Fruit fly (Drosophila melanogaster) whole organism, embryonic: ENCODE results near the gene Dsor1.

ENCODE experiments used
- Aef1 ChIP-seq: fragments of 200-800 bp; sonication (Bioruptor generic); IDR thresholded peaks from 3 replicates; pipeline ENCODE4 v1.3.6; 2022; ENCODE audit warnings: missing biosample characterization, missing genetic modification characterization
- Awh ChIP-seq: fragments of 200-800 bp; sonication (Bioruptor generic); IDR thresholded peaks from 2 replicates; pipeline ENCODE4, ENCODE4 v1.3.6; 2022; ENCODE audit warnings: missing biosample characterization, missing genetic modification characterization
- Bgb ChIP-seq: fragments of 200-800 bp; sonication (Bioruptor generic); IDR thresholded peaks from 2 replicates; pipeline ENCODE4 v1.3.6; 2022; ENCODE audit warnings: missing biosample characterization, missing genetic modification characterization; ENCODE audit not compliant: partially characterized antibody
- CG1024 ChIP-seq: fragments of 200-800 bp; sonication (Bioruptor generic); IDR thresholded peaks from 2 replicates; pipeline ENCODE4 v1.3.6; 2022; ENCODE audit warnings: missing biosample characterization, missing genetic modification characterization
- CG10321 ChIP-seq: fragments of 200-800 bp; sonication (Bioruptor generic); IDR thresholded peaks from 2 replicates; pipeline ENCODE4 v1.3.6; 2022; ENCODE audit warnings: missing biosample characterization, missing genetic modification characterization
- CG10654 ChIP-seq: fragments of 200-800 bp; sonication (Bioruptor generic); optimal IDR thresholded peaks from 2 replicates; lab custom pipeline; 2016; ENCODE audit warnings: missing biosample characterization, missing genetic modification characterization
- CG12769 ChIP-seq: fragments of 200-800 bp; sonication (Bioruptor generic); optimal IDR thresholded peaks from 2 replicates; lab custom pipeline; 2019; ENCODE audit warnings: missing biosample characterization, mild to moderate bottlenecking, missing genetic modification characterization, moderate library complexity
- CG13775 ChIP-seq: fragments of 200-800 bp; sonication (Bioruptor generic); optimal IDR thresholded peaks from 3 replicates; lab custom pipeline; 2017; ENCODE audit warnings: missing biosample characterization, mild to moderate bottlenecking, missing genetic modification characterization
- CG15269 ChIP-seq: fragments of 200-800 bp; sonication (Bioruptor generic); optimal IDR thresholded peaks from 2 replicates; lab custom pipeline; 2018; ENCODE audit warnings: missing biosample characterization, mild to moderate bottlenecking, missing genetic modification characterization, moderate library complexity
- CG15601 ChIP-seq: fragments of 200-800 bp; sonication (Bioruptor generic); optimal IDR thresholded peaks from 3 replicates; lab custom pipeline; 2019; ENCODE audit warnings: missing biosample characterization, mild to moderate bottlenecking, missing genetic modification characterization, moderate library complexity
- CG2116 ChIP-seq: fragments of 200-800 bp; sonication (Bioruptor generic); optimal IDR thresholded peaks from 3 replicates; lab custom pipeline; 2018; ENCODE audit warnings: missing biosample characterization, mild to moderate bottlenecking, missing genetic modification characterization
- CG4424 ChIP-seq: fragments of 200-800 bp; sonication (Bioruptor generic); optimal IDR thresholded peaks from 3 replicates; lab custom pipeline; 2016; ENCODE audit warnings: missing biosample characterization, missing genetic modification characterization
- CG7963 ChIP-seq: fragments of 200-800 bp; sonication (Bioruptor generic); IDR thresholded peaks from 3 replicates; pipeline ENCODE4 v1.3.6; 2022; ENCODE audit warnings: missing biosample characterization, missing genetic modification characterization; ENCODE audit not compliant: partially characterized antibody
- CG8290 ChIP-seq, 3 experiments: fragments of 200-800 bp; sonication (Bioruptor generic); optimal IDR thresholded peaks; 2 replicates each; lab custom pipeline; 2016 to 2019; ENCODE audit warnings: missing biosample characterization in 3 of 3, missing genetic modification characterization in 3 of 3, mild to moderate bottlenecking in 2 of 3, moderate library complexity in 1 of 3
- CG9437 ChIP-seq: fragments of 200-800 bp; sonication (Bioruptor generic); optimal IDR thresholded peaks from 2 replicates; lab custom pipeline; 2018; ENCODE audit warnings: missing biosample characterization, mild to moderate bottlenecking, missing genetic modification characterization
- CG9817 ChIP-seq: fragments of 200-800 bp; sonication (Bioruptor generic); optimal IDR thresholded peaks from 2 replicates; lab custom pipeline; 2018; ENCODE audit warnings: missing biosample characterization, mild to moderate bottlenecking, missing genetic modification characterization, moderate library complexity
- Camta ChIP-seq: fragments of 200-800 bp; sonication (Bioruptor generic); optimal IDR thresholded peaks from 2 replicates; lab custom pipeline; 2016; ENCODE audit warnings: missing biosample characterization, missing genetic modification characterization
- CrebB ChIP-seq: fragments of 200-800 bp; sonication (Bioruptor generic); optimal IDR thresholded peaks from 3 replicates; lab custom pipeline; 2018; ENCODE audit warnings: missing biosample characterization, mild to moderate bottlenecking, missing genetic modification characterization
- D19B ChIP-seq: fragments of 200-800 bp; sonication (Bioruptor generic); optimal IDR thresholded peaks from 2 replicates; lab custom pipeline; 2017; ENCODE audit warnings: missing biosample characterization, mild to moderate bottlenecking, missing genetic modification characterization
- Doc2 ChIP-seq: fragments of 200-800 bp; sonication (Bioruptor generic); IDR thresholded peaks from 2 replicates; pipeline ENCODE4 v1.3.6; 2022; ENCODE audit warnings: missing biosample characterization, missing genetic modification characterization
- Fer2 ChIP-seq: fragments of 200-800 bp; sonication (Bioruptor generic); optimal IDR thresholded peaks from 2 replicates; lab custom pipeline; 2018; ENCODE audit warnings: missing biosample characterization, mild to moderate bottlenecking, missing genetic modification characterization, moderate library complexity
- Hey ChIP-seq: fragments of 200-800 bp; sonication (Bioruptor generic); optimal IDR thresholded peaks from 3 replicates; lab custom pipeline; 2018; ENCODE audit warnings: missing biosample characterization, mild to moderate bottlenecking, missing genetic modification characterization
- Hr78 ChIP-seq, 2 experiments: fragments of 200-800 bp in 1 of 2; fragments of >200 bp in 1 of 2; sonication (Bioruptor generic) in 1 of 2; optimal IDR thresholded peaks; 2 replicates each; lab custom pipeline; 2017 to 2019; ENCODE audit warnings: missing biosample characterization in 2 of 2, missing genetic modification characterization in 2 of 2, mild to moderate bottlenecking in 1 of 2, moderate library complexity in 1 of 2
- Lpt ChIP-seq: fragments of >200 bp; optimal IDR thresholded peaks from 2 replicates; lab custom pipeline; 2018; ENCODE audit warnings: missing biosample characterization, missing genetic modification characterization
- Mes4 ChIP-seq: fragments of 200-800 bp; sonication (Bioruptor generic); optimal IDR thresholded peaks from 2 replicates; lab custom pipeline; 2016; ENCODE audit warnings: missing biosample characterization, missing genetic modification characterization
- Mrtf ChIP-seq: fragments of 200-800 bp; sonication (Bioruptor generic); IDR thresholded peaks from 3 replicates; pipeline ENCODE4 v1.3.6; 2022; ENCODE audit warnings: missing biosample characterization, missing genetic modification characterization
- NfI ChIP-seq: fragments of 200-800 bp; sonication (Bioruptor generic); optimal IDR thresholded peaks from 3 replicates; lab custom pipeline; 2018; ENCODE audit warnings: missing biosample characterization, mild to moderate bottlenecking, missing genetic modification characterization, moderate library complexity
- Rx ChIP-seq: fragments of 200-800 bp; sonication (Bioruptor generic); IDR thresholded peaks from 2 replicates; pipeline ENCODE4 v1.3.6; 2022; ENCODE audit warnings: missing biosample characterization, missing genetic modification characterization
- Taf1 ChIP-seq: fragments of 200-800 bp; sonication (Bioruptor generic); IDR thresholded peaks from 2 replicates; pipeline ENCODE4 v1.3.6; 2022; ENCODE audit warnings: missing biosample characterization, missing genetic modification characterization
- Usf ChIP-seq: fragments of 200-800 bp; sonication (Bioruptor generic); optimal IDR thresholded peaks from 2 replicates; lab custom pipeline; 2017; ENCODE audit warnings: missing genotype, missing biosample characterization, missing genetic modification characterization
- Xrp1 ChIP-seq: fragments of 200-800 bp; sonication (Bioruptor generic); IDR thresholded peaks from 2 replicates; pipeline ENCODE4 v1.3.6; 2022; ENCODE audit warnings: missing biosample characterization, missing genetic modification characterization
- abd-A ChIP-seq: fragments of 200-800 bp; sonication (Bioruptor generic); optimal IDR thresholded peaks from 3 replicates; lab custom pipeline; 2019; ENCODE audit warnings: missing biosample characterization, mild to moderate bottlenecking, missing genetic modification characterization, moderate library complexity
- ac ChIP-seq: fragments of 200-800 bp; sonication (Bioruptor generic); optimal IDR thresholded peaks from 3 replicates; lab custom pipeline; 2017; ENCODE audit warnings: missing biosample characterization, mild to moderate bottlenecking, missing genetic modification characterization
- chinmo ChIP-seq: fragments of 200-800 bp; sonication (Bioruptor generic); IDR thresholded peaks from 4 replicates; pipeline ENCODE4 v1.3.6; 2022; ENCODE audit warnings: missing biosample characterization, missing genetic modification characterization; ENCODE audit not compliant: partially characterized antibody
- danr ChIP-seq: fragments of 200-800 bp; sonication (Bioruptor generic); IDR thresholded peaks from 2 replicates; pipeline ENCODE4 v1.3.6; 2022; ENCODE audit warnings: missing biosample characterization, missing genetic modification characterization
- eyg ChIP-seq: fragments of 200-800 bp; sonication (Bioruptor generic); optimal IDR thresholded peaks from 3 replicates; lab custom pipeline; 2016; ENCODE audit warnings: missing biosample characterization, missing genetic modification characterization
- fu2 ChIP-seq: fragments of 200-800 bp; sonication (Bioruptor generic); optimal IDR thresholded peaks from 2 replicates; lab custom pipeline; 2016; ENCODE audit warnings: missing biosample characterization, missing genetic modification characterization
- grau ChIP-seq: fragments of 200-800 bp; optimal IDR thresholded peaks from 3 replicates; lab custom pipeline; 2019; ENCODE audit warnings: missing biosample characterization, mild to moderate bottlenecking, missing genetic modification characterization, moderate library complexity
- gt ChIP-seq: fragments of 200-800 bp; sonication (Bioruptor generic); IDR thresholded peaks from 2 replicates; pipeline ENCODE4 v1.3.6; 2022; ENCODE audit warnings: missing biosample characterization, missing genetic modification characterization
- insv ChIP-seq, 2 experiments: fragments of 200-800 bp; sonication (Bioruptor generic); optimal IDR thresholded peaks; 3 replicates each; lab custom pipeline; 2016 to 2018; ENCODE audit warnings: missing biosample characterization in 2 of 2, missing genetic modification characterization in 2 of 2
- kay ChIP-seq: fragments of 200-800 bp; sonication (Bioruptor generic); optimal IDR thresholded peaks from 2 replicates; lab custom pipeline; 2016; ENCODE audit warnings: missing biosample characterization, missing genetic modification characterization
- mam ChIP-seq: fragments of 200-800 bp; sonication (Bioruptor generic); optimal IDR thresholded peaks from 3 replicates; lab custom pipeline; 2016; ENCODE audit warnings: missing biosample characterization, missing genetic modification characterization
- pan ChIP-seq, 4 experiments: fragments of >200 bp in 3 of 4; fragments of 200-800 bp in 1 of 4; sonication (Bioruptor generic) in 1 of 4; optimal IDR thresholded peaks in 3 of 4; IDR thresholded peaks in 1 of 4; 2 replicates each; pipeline versions ENCODE4 v1.3.6 to Lab custom; 2017 to 2022; ENCODE audit warnings: missing biosample characterization in 2 of 4, missing genetic modification characterization in 2 of 4, mixed read lengths in 1 of 4
- phol ChIP-seq: fragments of 200-800 bp; sonication (Bioruptor generic); optimal IDR thresholded peaks from 3 replicates; lab custom pipeline; 2018; ENCODE audit warnings: missing biosample characterization, mild to moderate bottlenecking, missing genetic modification characterization, moderate library complexity
- ranshi ChIP-seq: fragments of 200-800 bp; sonication (Bioruptor generic); IDR thresholded peaks from 2 replicates; pipeline ENCODE4 v1.3.6; 2022; ENCODE audit warnings: missing biosample characterization, missing genetic modification characterization
- slbo ChIP-seq: fragments of 200-800 bp; sonication (Bioruptor generic); IDR thresholded peaks from 2 replicates; pipeline ENCODE4 v1.3.6; 2022; ENCODE audit warnings: missing biosample characterization, missing genetic modification characterization
- sob ChIP-seq: fragments of 200-800 bp; sonication (Bioruptor generic); IDR thresholded peaks from 2 replicates; pipeline ENCODE4 v1.3.6; 2022; ENCODE audit warnings: missing biosample characterization, missing genetic modification characterization
- zfh1 ChIP-seq: fragments of 200-800 bp; sonication (Bioruptor generic); IDR thresholded peaks from 3 replicates; pipeline ENCODE4 v1.3.6; 2022; ENCODE audit warnings: missing biosample characterization, missing genetic modification characterization

Gene Dsor1

DNA sequence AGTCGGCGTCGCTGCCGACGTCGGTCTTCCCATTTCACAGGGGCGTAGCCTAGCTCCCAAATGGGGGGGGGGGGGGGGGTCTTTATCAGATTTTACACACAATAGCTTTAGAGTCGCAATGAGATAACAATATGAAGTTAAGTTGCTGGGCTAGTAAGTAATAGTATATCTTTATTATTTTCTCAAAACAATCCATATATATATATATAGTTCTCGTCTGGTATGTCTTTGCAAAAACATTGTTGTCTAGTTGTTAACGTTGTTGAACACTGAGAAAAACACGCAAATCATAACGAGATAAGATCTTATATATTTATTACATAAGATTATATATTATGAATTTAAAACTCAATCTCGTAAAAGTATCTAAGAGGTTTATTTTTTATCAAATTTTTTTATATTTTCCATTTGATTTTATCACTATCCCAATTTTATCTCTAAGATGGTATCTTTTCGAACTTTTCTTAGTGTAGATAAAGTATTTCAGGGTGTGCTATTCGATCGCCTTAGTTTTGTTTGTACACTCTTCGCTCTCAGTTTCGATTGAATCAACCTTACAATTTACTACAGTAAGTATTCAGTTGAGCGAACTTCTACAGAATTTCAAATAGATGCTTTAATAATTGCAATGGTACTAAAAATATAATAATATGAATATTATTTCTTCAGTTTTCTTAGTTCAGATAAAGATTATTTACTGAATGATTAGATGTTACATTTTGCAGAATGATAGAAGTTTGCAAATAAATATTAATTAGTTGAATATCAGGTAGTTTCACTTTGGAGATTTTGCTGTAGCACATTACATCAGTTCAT lies 45.1 kb upstream of the Dsor1 start (continued):
- TF ChIP-seq slbo (peak; percentile 96), CG1024 (GFP tag; lab: Robert Waterston, UW) (no peak), eyg (GFP tag; lab: Kevin White, UChicago) (no peak), D19B (GFP tag; lab: Kevin White, UChicago) (peak; percentile 73), ranshi (GFP tag; lab: Robert Waterston, UW) (peak; percentile 65), Aef1 (peak; percentile 71; the same call in 2 of the 3 replicates), CG2116 (GFP tag; lab: Kevin White, UChicago) (no peak), Mes4 (GFP tag; lab: Kevin White, UChicago) (no peak), Fer2 (tag; lab: Kevin White, UChicago) (peak; percentile 46), CG7963 (GFP tag; lab: Robert Waterston, UW) (no peak), CrebB (tag; lab: Kevin White, UChicago) (peak; percentile 38), kay (no peak), CG9817 (peak; percentile 81), Hey (tag; lab: Kevin White, UChicago) (no peak), insv (GFP tag; optimal IDR thresholded peaks at IDR 0.05; lab: Kevin White, UChicago) (peak in 1 of 2 experiments; percentile 15), Awh (GFP tag; lab: Robert Waterston, UW) (0 out of 2 replicates have a peak, but pooled peaks have one; percentile 19), fu2 (GFP tag; lab: Kevin White, UChicago) (peak; percentile 16), Rx (GFP tag; lab: Robert Waterston, UW) (peak; percentile 63), grau (tag; lab: Kevin White, UChicago) (peak; percentile 97), Bgb (GFP tag; lab: Robert Waterston, UW) (no peak), Xrp1 (GFP tag; lab: Robert Waterston, UW) (peak; percentile 63), Mrtf (GFP tag; lab: Robert Waterston, UW) (peak; percentile 81; the same call in 2 of the 3 replicates), NfI (peak; percentile 69), danr (peak; percentile 72), Taf1 (peak; percentile 71), ac (GFP tag; lab: Kevin White, UChicago) (no peak), abd-A (tag; lab: Kevin White, UChicago) (no peak), Usf (GFP tag; lab: Kevin White, UChicago) (peak; percentile 76), zfh1 (GFP tag; lab: Robert Waterston, UW) (peak; percentile 66; the same call in 2 of the 3 replicates), CG10654 (GFP tag; lab: Kevin White, UChicago) (no peak), CG9437 (GFP tag; lab: Kevin White, UChicago) (peak; percentile 51), CG13775 (GFP tag; lab: Kevin White, UChicago) (peak; percentile 79), Camta (no peak), chinmo (no peak), sob (GFP tag; lab: Robert Waterston, UW) (peak; percentile 84), CG12769 (tag; lab: Kevin White, UChicago) (peak; percentile 82), gt (no peak), Lpt (GFP tag; lab: Kevin White, UChicago) (no peak), CG15601 (tag; lab: Kevin White, UChicago) (peak; percentile 96), CG10321 (GFP tag; lab: Robert Waterston, UW) (peak; percentile 58), CG4424 (GFP tag; lab: Kevin White, UChicago) (peak; percentile 43), Doc2 (GFP tag; lab: Robert Waterston, UW) (peak; percentile 40; the same call in 1 of the 2 replicates), CG15269 (peak; percentile 84), CG8290 (GFP tag; optimal IDR thresholded peaks at IDR 0.05; lab: Kevin White, UChicago) (no peak), CG8290 (tag; optimal IDR thresholded peaks at IDR 0.05; lab: Kevin White, UChicago) (peak in 1 of 2 experiments; percentile 84), Hr78 (GFP tag; optimal IDR thresholded peaks at IDR 0.05; lab: Kevin White, UChicago) (no peak), phol (tag; lab: Kevin White, UChicago) (peak; percentile 52), mam (GFP tag; lab: Kevin White, UChicago) (peak; percentile 41), pan (optimal IDR thresholded peaks at IDR 0.05; lab: Kevin White, UChicago) (no peak), pan (GFP tag; optimal IDR thresholded peaks at IDR 0.05 in 1 of 2, IDR thresholded peaks at IDR 0.05 in 1 of 2) (peak in 1 of 2 experiments; percentile 78)
